Fruit fly (Drosophila melanogaster) whole organism, embryonic: Measurements from ENCODE around the gene Nthl1.

ENCODE experiments used
- ATbp ChIP-seq: fragments of 200-800 bp; sonication (Bioruptor generic); optimal IDR thresholded peaks from 2 replicates; lab custom pipeline; 2017; ENCODE audit warnings: missing biosample characterization, mild to moderate bottlenecking, missing genetic modification characterization, missing genetic modification reagents
- Antp ChIP-seq: fragments of 200-800 bp; sonication (Bioruptor generic); optimal IDR thresholded peaks from 3 replicates; lab custom pipeline; 2016; ENCODE audit warnings: missing biosample characterization, missing genetic modification characterization
- Bdp1 ChIP-seq: fragments of 200-800 bp; sonication (Bioruptor generic); optimal IDR thresholded peaks from 3 replicates; lab custom pipeline; 2016; ENCODE audit warnings: missing biosample characterization, missing genetic modification characterization
- Bgb ChIP-seq: fragments of 200-800 bp; sonication (Bioruptor generic); IDR thresholded peaks from 2 replicates; pipeline ENCODE4 v1.3.6; 2022; ENCODE audit warnings: missing biosample characterization, missing genetic modification characterization; ENCODE audit not compliant: partially characterized antibody
- CG10147 ChIP-seq: fragments of 200-800 bp; sonication (Bioruptor generic); optimal IDR thresholded peaks from 2 replicates; lab custom pipeline; 2019; ENCODE audit warnings: missing biosample characterization, mild to moderate bottlenecking, missing genetic modification characterization, moderate library complexity
- CG10654 ChIP-seq: fragments of 200-800 bp; sonication (Bioruptor generic); optimal IDR thresholded peaks from 2 replicates; lab custom pipeline; 2016; ENCODE audit warnings: missing biosample characterization, missing genetic modification characterization
- CG10979 ChIP-seq: fragments of 200-800 bp; sonication (Bioruptor generic); optimal IDR thresholded peaks from 2 replicates; lab custom pipeline; 2018; ENCODE audit warnings: missing biosample characterization, mild to moderate bottlenecking, missing genetic modification characterization, moderate library complexity
- CG12769 ChIP-seq: fragments of 200-800 bp; sonication (Bioruptor generic); optimal IDR thresholded peaks from 2 replicates; lab custom pipeline; 2019; ENCODE audit warnings: missing biosample characterization, mild to moderate bottlenecking, missing genetic modification characterization, moderate library complexity
- CG13624 ChIP-seq: fragments of 200-800 bp; sonication (Bioruptor generic); optimal IDR thresholded peaks from 2 replicates; lab custom pipeline; 2016; ENCODE audit warnings: missing biosample characterization, missing genetic modification characterization
- CG14050 ChIP-seq: fragments of 200-800 bp; sonication (Bioruptor generic); IDR thresholded peaks from 3 replicates; pipeline ENCODE4 v1.3.6; 2022; ENCODE audit warnings: missing biosample characterization, missing genetic modification characterization
- CG16863 ChIP-seq: fragments of 200-800 bp; sonication (Bioruptor generic); optimal IDR thresholded peaks from 3 replicates; lab custom pipeline; 2016; ENCODE audit warnings: missing biosample characterization, missing genetic modification characterization
- CG17912 ChIP-seq: fragments of 200-800 bp; sonication (Bioruptor generic); optimal IDR thresholded peaks from 2 replicates; lab custom pipeline; 2018; ENCODE audit warnings: missing biosample characterization, mild to moderate bottlenecking, missing genetic modification characterization
- CG31365 ChIP-seq: fragments of 200-800 bp; sonication (Bioruptor generic); optimal IDR thresholded peaks from 2 replicates; lab custom pipeline; 2018; ENCODE audit warnings: missing biosample characterization, mild to moderate bottlenecking, missing genetic modification characterization
- CG32767 ChIP-seq: fragments of 200-800 bp; sonication (Bioruptor generic); IDR thresholded peaks from 2 replicates; pipeline ENCODE4 v1.3.6; 2022; ENCODE audit warnings: missing biosample characterization, missing genetic modification characterization
- CG3281 ChIP-seq: fragments of 200-800 bp; sonication (Bioruptor generic); optimal IDR thresholded peaks from 3 replicates; lab custom pipeline; 2017; ENCODE audit warnings: missing biosample characterization, mild to moderate bottlenecking, missing genetic modification characterization
- CG43689 ChIP-seq: fragments of 200-800 bp; sonication (Bioruptor generic); IDR thresholded peaks from 2 replicates; pipeline ENCODE4 v1.3.6; 2022; ENCODE audit warnings: missing biosample characterization, missing genetic modification characterization
- CG4424 ChIP-seq: fragments of 200-800 bp; sonication (Bioruptor generic); optimal IDR thresholded peaks from 3 replicates; lab custom pipeline; 2016; ENCODE audit warnings: missing biosample characterization, missing genetic modification characterization
- CG4730 ChIP-seq: fragments of 200-800 bp; sonication (Bioruptor generic); IDR thresholded peaks from 2 replicates; pipeline ENCODE4 v1.3.6; 2022; ENCODE audit warnings: missing biosample characterization, missing genetic modification characterization
- CG7556 ChIP-seq: fragments of 200-800 bp; sonication (Bioruptor generic); optimal IDR thresholded peaks from 2 replicates; lab custom pipeline; 2017; ENCODE audit warnings: missing biosample characterization, mild to moderate bottlenecking, missing genetic modification characterization
- CG8478 ChIP-seq: fragments of >200 bp; optimal IDR thresholded peaks from 2 replicates; lab custom pipeline; 2018
- CG9876 ChIP-seq: fragments of 200-800 bp; sonication (Bioruptor generic); optimal IDR thresholded peaks from 2 replicates; lab custom pipeline; 2016; ENCODE audit warnings: missing biosample characterization, missing genetic modification characterization
- Chrac-16 ChIP-seq: fragments of 200-800 bp; sonication (Bioruptor generic); optimal IDR thresholded peaks from 3 replicates; lab custom pipeline; 2016; ENCODE audit warnings: missing biosample characterization, missing genetic modification characterization
- CoRest ChIP-seq: fragments of 200-800 bp; sonication (Bioruptor generic); optimal IDR thresholded peaks from 3 replicates; lab custom pipeline; 2018; ENCODE audit warnings: missing biosample characterization, mild to moderate bottlenecking, missing genetic modification characterization, moderate library complexity
- D19A ChIP-seq: fragments of 200-800 bp; optimal IDR thresholded peaks from 3 replicates; lab custom pipeline; 2019; ENCODE audit warnings: missing biosample characterization, mild to moderate bottlenecking, missing genetic modification characterization, moderate library complexity
- Deaf1 ChIP-seq: fragments of 200-800 bp; optimal IDR thresholded peaks from 3 replicates; lab custom pipeline; 2019; ENCODE audit warnings: missing biosample characterization, mild to moderate bottlenecking, missing genetic modification characterization, moderate library complexity
- HmgZ ChIP-seq: fragments of 200-800 bp; sonication (Bioruptor generic); optimal IDR thresholded peaks from 2 replicates; lab custom pipeline; 2018; ENCODE audit warnings: missing biosample characterization, mild to moderate bottlenecking, missing genetic modification characterization
- Hr3 ChIP-seq: fragments of 200-800 bp; sonication (Bioruptor generic); optimal IDR thresholded peaks from 3 replicates; lab custom pipeline; 2016; ENCODE audit warnings: missing biosample characterization, missing genetic modification characterization
- Kr ChIP-seq: fragments of 200-800 bp; sonication (Bioruptor generic); optimal IDR thresholded peaks from 2 replicates; lab custom pipeline; 2017; ENCODE audit warnings: missing biosample characterization, mild to moderate bottlenecking, missing genetic modification characterization
- Lhr ChIP-seq: fragments of 200-800 bp; sonication (Bioruptor generic); optimal IDR thresholded peaks from 3 replicates; lab custom pipeline; 2017; ENCODE audit warnings: mild to moderate bottlenecking, missing biosample characterization, missing genetic modification reagents, missing genetic modification characterization
- Meics ChIP-seq: fragments of 200-800 bp; sonication (Bioruptor generic); optimal IDR thresholded peaks from 2 replicates; lab custom pipeline; 2017; ENCODE audit warnings: missing biosample characterization, mild to moderate bottlenecking, missing genetic modification characterization
- Oli ChIP-seq: fragments of 200-800 bp; sonication (Bioruptor generic); optimal IDR thresholded peaks from 2 replicates; lab custom pipeline; 2018; ENCODE audit warnings: missing biosample characterization, mild to moderate bottlenecking, missing genetic modification characterization, moderate library complexity
- Sin3A ChIP-seq: fragments of >200 bp; optimal IDR thresholded peaks from 2 replicates; lab custom pipeline; 2018
- Sox100B ChIP-seq: fragments of 200-800 bp; sonication (Bioruptor generic); optimal IDR thresholded peaks from 3 replicates; lab custom pipeline; 2018; ENCODE audit warnings: missing biosample characterization, mild to moderate bottlenecking, missing genetic modification characterization
- Stat92E ChIP-seq, 3 experiments: fragments of >200 bp in 2 of 3; fragments of 200-800 bp in 1 of 3; sonication (Bioruptor generic) in 1 of 3; optimal IDR thresholded peaks; 2 replicates each; lab custom pipeline; 2017 to 2019; ENCODE audit warnings: missing biosample characterization in 3 of 3, missing genetic modification characterization in 3 of 3, mild to moderate bottlenecking in 1 of 3, moderate library complexity in 1 of 3
- Usf ChIP-seq: fragments of 200-800 bp; sonication (Bioruptor generic); optimal IDR thresholded peaks from 2 replicates; lab custom pipeline; 2017; ENCODE audit warnings: missing genotype, missing biosample characterization, missing genetic modification characterization
- Xbp1 ChIP-seq: fragments of 200-800 bp; sonication (Bioruptor generic); optimal IDR thresholded peaks from 3 replicates; lab custom pipeline; 2016; ENCODE audit warnings: missing biosample characterization, mild to moderate bottlenecking, missing genetic modification characterization
- croc ChIP-seq: fragments of 200-800 bp; sonication (Bioruptor generic); conservative IDR thresholded peaks from 3 replicates; pipeline ENCODE4 v1.3.6; 2022; ENCODE audit warnings: missing biosample characterization, missing genetic modification characterization
- dmrt99B ChIP-seq: fragments of 200-800 bp; sonication (Bioruptor generic); optimal IDR thresholded peaks from 2 replicates; lab custom pipeline; 2018; ENCODE audit warnings: missing biosample characterization, mild to moderate bottlenecking, missing genetic modification characterization, moderate library complexity
- fd96Cb ChIP-seq: fragments of 200-800 bp; sonication (Bioruptor generic); optimal IDR thresholded peaks from 2 replicates; lab custom pipeline; 2018; ENCODE audit warnings: missing biosample characterization, mild to moderate bottlenecking, missing genetic modification characterization, moderate library complexity
- gcm2 ChIP-seq: fragments of 200-800 bp; sonication (Bioruptor generic); optimal IDR thresholded peaks from 2 replicates; lab custom pipeline; 2016; ENCODE audit warnings: missing biosample characterization, missing genetic modification characterization
- gem ChIP-seq: fragments of 200-800 bp; sonication (Bioruptor generic); optimal IDR thresholded peaks from 2 replicates; lab custom pipeline; 2019; ENCODE audit warnings: missing biosample characterization, mild to moderate bottlenecking, missing genetic modification characterization, moderate library complexity
- grn ChIP-seq: fragments of 200-800 bp; sonication (Bioruptor generic); optimal IDR thresholded peaks from 3 replicates; lab custom pipeline; 2017; ENCODE audit warnings: missing biosample characterization, missing genetic modification characterization
- hb ChIP-seq: fragments of 200-800 bp; sonication (Bioruptor generic); IDR thresholded peaks from 3 replicates; pipeline ENCODE4 v1.3.6; 2022; ENCODE audit warnings: missing biosample characterization, missing genetic modification characterization; ENCODE audit not compliant: partially characterized antibody
- kay ChIP-seq: fragments of 200-800 bp; sonication (Bioruptor generic); optimal IDR thresholded peaks from 2 replicates; lab custom pipeline; 2016; ENCODE audit warnings: missing biosample characterization, missing genetic modification characterization
- lov ChIP-seq, 2 experiments: fragments of 200-800 bp in 1 of 2; fragments of >200 bp in 1 of 2; sonication (Bioruptor generic) in 1 of 2; IDR thresholded peaks in 1 of 2; optimal IDR thresholded peaks in 1 of 2; 2 replicates in 1 of 2; 3 replicates in 1 of 2; pipeline versions ENCODE4 v1.3.6 to Lab custom; 2017 to 2022; ENCODE audit warnings: missing biosample characterization in 1 of 2, missing genetic modification characterization in 1 of 2
- pho ChIP-seq: fragments of 200-800 bp; sonication (Bioruptor generic); optimal IDR thresholded peaks from 2 replicates; lab custom pipeline; 2016; ENCODE audit warnings: missing biosample characterization, missing genetic modification characterization
- phol ChIP-seq: fragments of 200-800 bp; sonication (Bioruptor generic); optimal IDR thresholded peaks from 3 replicates; lab custom pipeline; 2018; ENCODE audit warnings: missing biosample characterization, mild to moderate bottlenecking, missing genetic modification characterization, moderate library complexity
- ranshi ChIP-seq: fragments of 200-800 bp; sonication (Bioruptor generic); IDR thresholded peaks from 2 replicates; pipeline ENCODE4 v1.3.6; 2022; ENCODE audit warnings: missing biosample characterization, missing genetic modification characterization
- sob ChIP-seq: fragments of 200-800 bp; sonication (Bioruptor generic); IDR thresholded peaks from 2 replicates; pipeline ENCODE4 v1.3.6; 2022; ENCODE audit warnings: missing biosample characterization, missing genetic modification characterization
- tap ChIP-seq: fragments of 200-800 bp; optimal IDR thresholded peaks from 3 replicates; lab custom pipeline; 2019; ENCODE audit warnings: missing biosample characterization, mild to moderate bottlenecking, missing genetic modification characterization, moderate library complexity
- zen2 ChIP-seq: fragments of 200-800 bp; sonication (Bioruptor generic); IDR thresholded peaks from 3 replicates; pipeline ENCODE4 v1.3.6; 2022; ENCODE audit warnings: missing biosample characterization, missing genetic modification characterization; ENCODE audit not compliant: partially characterized antibody

Nthl1 gene

DNA sequence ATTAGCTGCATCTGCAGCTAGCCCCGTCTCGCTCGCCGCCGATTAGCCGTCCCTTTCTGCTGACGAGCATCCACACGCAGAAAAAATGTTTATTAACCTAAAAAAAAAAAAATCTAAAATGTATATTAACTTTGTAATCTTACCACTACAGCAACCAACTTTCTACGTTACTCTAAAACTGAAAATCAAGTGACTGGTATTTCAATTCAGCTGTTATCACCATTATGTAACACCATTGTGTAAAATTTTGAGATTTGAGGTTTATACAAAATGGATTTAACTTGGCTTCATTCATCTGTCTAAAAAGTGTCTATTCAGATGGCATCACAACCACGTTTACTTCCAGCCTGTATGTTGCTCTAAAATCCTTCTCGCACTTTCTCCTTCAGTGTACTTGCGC is 8.8 kb upstream of the Nthl1 start (continued):
- TF ChIP-seq Meics (GFP tag; lab: Kevin White, UChicago) (no peak), croc (GFP tag; lab: Robert Waterston, UW) (0 out of 3 replicates have a peak, but pooled peaks have one; percentile 21), D19A (tag; lab: Kevin White, UChicago) (peak; percentile 7), CG32767 (GFP tag; lab: Robert Waterston, UW) (no peak), HmgZ (tag; lab: Kevin White, UChicago) (no peak), ranshi (no peak), kay (GFP tag; lab: Kevin White, UChicago) (no peak), CG9876 (GFP tag; lab: Kevin White, UChicago) (no peak), gcm2 (GFP tag; lab: Kevin White, UChicago) (no peak), Antp (GFP tag; lab: Kevin White, UChicago) (no peak), hb (GFP tag; lab: Robert Waterston, UW) (no peak), CG43689 (GFP tag; lab: Robert Waterston, UW) (no peak), CG13624 (GFP tag; lab: Kevin White, UChicago) (no peak), ATbp (GFP tag; lab: Kevin White, UChicago) (no peak), gem (tag; lab: Kevin White, UChicago) (peak; percentile 54), pho (GFP tag; lab: Kevin White, UChicago) (no peak), CG10654 (no peak), zen2 (GFP tag; lab: Robert Waterston, UW) (no peak), Xbp1 (peak; percentile 20), tap (tag; lab: Kevin White, UChicago) (no peak), Sox100B (GFP tag; lab: Kevin White, UChicago) (peak; percentile 31), CG7556 (GFP tag; lab: Kevin White, UChicago) (peak; percentile 26), grn (GFP tag; lab: Kevin White, UChicago) (no peak), lov (optimal IDR thresholded peaks at IDR 0.05; lab: Kevin White, UChicago) (no peak), lov (GFP tag; IDR thresholded peaks at IDR 0.05; lab: Robert Waterston, UW) (no peak), Lhr (GFP tag; lab: Kevin White, UChicago) (no peak), dmrt99B (tag; lab: Kevin White, UChicago) (peak; percentile 38), Hr3 (peak; percentile 24), CG10147 (GFP tag; lab: Kevin White, UChicago) (no peak), Sin3A (lab: Kevin White, UChicago) (no peak), fd96Cb (peak; percentile 33), CG8478 (lab: Kevin White, UChicago) (no peak), Usf (GFP tag; lab: Kevin White, UChicago) (no peak), CG14050 (GFP tag; lab: Robert Waterston, UW) (no peak), Bgb (GFP tag; lab: Robert Waterston, UW) (no peak), CG3281 (no peak), Bdp1 (GFP tag; lab: Kevin White, UChicago) (no peak), CG12769 (no peak), Kr (GFP tag; lab: Kevin White, UChicago) (no peak), phol (tag; lab: Kevin White, UChicago) (peak; percentile 44), CG10979 (tag; lab: Kevin White, UChicago) (peak; percentile 69), Oli (tag; lab: Kevin White, UChicago) (no peak), CG4424 (peak; percentile 26), CG4730 (GFP tag; lab: Robert Waterston, UW) (no peak), CG17912 (GFP tag; lab: Kevin White, UChicago) (no peak), CG31365 (no peak), Stat92E (GFP tag; optimal IDR thresholded peaks at IDR 0.05; lab: Kevin White, UChicago) (no peak), Deaf1 (tag; lab: Kevin White, UChicago) (no peak), CG16863 (GFP tag; lab: Kevin White, UChicago) (no peak), Chrac-16 (GFP tag; lab: Kevin White, UChicago) (no peak), sob (no peak), CoRest (peak; percentile 13)
